Fruit fly (Drosophila melanogaster) whole organism, pupa: ENCODE data around the gene CG32055.
A peak's percentile ranks its signal among the peaks of the same experiment; 100 is the strongest.

Source experiments
- CG8159 ChIP-seq: fragments of 200-800 bp; sonication (Bioruptor generic); optimal IDR thresholded peaks from 3 replicates; lab custom pipeline; 2018; ENCODE audit warnings: missing biosample characterization, mild to moderate bottlenecking, missing genetic modification characterization, moderate library complexity
- CG9948 ChIP-seq: fragments of 200-800 bp; sonication (Bioruptor generic); optimal IDR thresholded peaks from 2 replicates; lab custom pipeline; 2018; ENCODE audit warnings: missing biosample characterization, mild to moderate bottlenecking, missing genetic modification characterization, moderate library complexity
- EcR ChIP-seq: fragments of 200-800 bp; sonication (Bioruptor generic); optimal IDR thresholded peaks from 3 replicates; lab custom pipeline; 2019; ENCODE audit warnings: missing biosample characterization, missing genetic modification characterization, mild to moderate bottlenecking, moderate library complexity, missing genetic modification reagents
- Ets98B ChIP-seq: fragments of 200-800 bp; sonication (Bioruptor generic); IDR thresholded peaks from 2 replicates; pipeline ENCODE4 v1.3.6; 2022; ENCODE audit warnings: missing biosample characterization, missing genetic modification characterization
- Pif1B ChIP-seq: fragments of 200-800 bp; sonication (Bioruptor generic); optimal IDR thresholded peaks from 3 replicates; lab custom pipeline; 2016; ENCODE audit warnings: missing biosample characterization, missing genetic modification characterization
- rn ChIP-seq: fragments of 200-800 bp; sonication (Bioruptor generic); IDR thresholded peaks from 2 replicates; pipeline ENCODE4 v1.3.6; 2022; ENCODE audit warnings: missing biosample characterization, missing genetic modification characterization

DNA sequence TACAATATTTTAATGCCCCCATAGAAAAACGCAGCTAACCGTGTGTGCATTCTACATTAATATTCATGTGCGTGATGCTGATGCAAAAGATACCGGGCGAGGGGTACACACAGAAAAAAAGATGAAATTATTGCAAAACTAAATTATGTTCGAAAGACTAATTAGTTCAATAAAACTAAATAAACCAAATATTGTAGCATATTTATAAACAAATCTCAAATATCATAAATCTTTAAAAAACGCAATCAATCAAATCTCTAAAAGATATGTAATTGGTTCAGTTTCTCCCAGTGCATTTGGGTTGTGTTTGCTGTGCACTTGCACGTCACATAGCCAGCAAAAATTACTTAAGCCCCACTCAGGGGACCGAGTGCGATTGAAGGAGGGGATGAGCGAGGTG lies 21.4 kb downstream of the CG32055 start:
- peak; percentile 23 for TF ChIP-seq CG8159
- no peak for TF ChIP-seq rn (GFP tag; lab: Robert Waterston, UW)
- peak; percentile 41 for TF ChIP-seq CG9948 (tag; lab: Kevin White, UChicago)
- no peak for TF ChIP-seq Pif1B (GFP tag; lab: Kevin White, UChicago)
- peak; percentile 33; the same call in 1 of the 2 replicates for TF ChIP-seq Ets98B
- TF ChIP-seq EcR (GFP tag; lab: Kevin White, UChicago) = no peak
